Worm (Caenorhabditis elegans) whole organism, late embryonic: ENCODE data around the gene let-858.
A peak's percentile ranks its signal among the peaks of the same experiment; 100 is the strongest.

ENCODE experiments used
- C08G9.2 ChIP-seq: sonication (generic microtip); optimal IDR thresholded peaks from 2 replicates; lab custom pipeline; 2016; ENCODE audit warnings: mild to moderate bottlenecking, missing genetic modification characterization, moderate library complexity, missing compliant biosample characterization
- C38D4.7 ChIP-seq: fragments of 200-800 bp; sonication (Bioruptor generic); optimal IDR thresholded peaks from 2 replicates; lab custom pipeline; 2018; ENCODE audit warnings: mild to moderate bottlenecking, missing genetic modification characterization, moderate library complexity, missing compliant biosample characterization
- F13H6.1 ChIP-seq: sonication (generic microtip); optimal IDR thresholded peaks from 2 replicates; lab custom pipeline; 2016; ENCODE audit warnings: missing genetic modification characterization, missing compliant biosample characterization
- K02D7.2 ChIP-seq: sonication (generic microtip); optimal IDR thresholded peaks from 2 replicates; lab custom pipeline; 2017; ENCODE audit warnings: mild to moderate bottlenecking, missing genetic modification characterization, missing compliant biosample characterization
- K09A11.1 ChIP-seq: sonication (generic microtip); optimal IDR thresholded peaks from 2 replicates; lab custom pipeline; 2017; ENCODE audit warnings: antibody characterized with exemption, mild to moderate bottlenecking, missing genetic modification characterization, missing compliant biosample characterization; ENCODE audit not compliant: insufficient read depth
- T23F11.4 ChIP-seq: fragments of 200-800 bp; sonication (Bioruptor generic); optimal IDR thresholded peaks from 2 replicates; lab custom pipeline; 2018; ENCODE audit warnings: mild to moderate bottlenecking, missing genetic modification characterization, missing compliant biosample characterization
- ahr-1 ChIP-seq: sonication (generic microtip); optimal IDR thresholded peaks from 2 replicates; lab custom pipeline; 2016; ENCODE audit warnings: missing genetic modification characterization, missing compliant biosample characterization
- ama-1 ChIP-seq: fragments of 150-350 bp; optimal IDR thresholded peaks from 2 replicates; lab custom pipeline; 2014
- ceh-14 ChIP-seq: sonication (generic microtip); optimal IDR thresholded peaks from 2 replicates; lab custom pipeline; 2016; ENCODE audit warnings: missing genotype, missing genetic modification characterization, missing compliant biosample characterization
- ceh-18 ChIP-seq: sonication (generic microtip); optimal IDR thresholded peaks from 2 replicates; lab custom pipeline; 2016; ENCODE audit warnings: missing genetic modification characterization, missing compliant biosample characterization
- ceh-19 ChIP-seq: fragments of 200-800 bp; sonication (Bioruptor generic); optimal IDR thresholded peaks from 2 replicates; lab custom pipeline; 2018; ENCODE audit warnings: mild to moderate bottlenecking, missing genetic modification characterization, missing compliant biosample characterization
- ceh-22 ChIP-seq: sonication (generic microtip); optimal IDR thresholded peaks from 2 replicates; lab custom pipeline; 2017; ENCODE audit warnings: missing biosample characterization, missing genetic modification characterization
- ceh-31 ChIP-seq: sonication (generic microtip); optimal IDR thresholded peaks from 2 replicates; lab custom pipeline; 2016; ENCODE audit warnings: missing genetic modification characterization, missing compliant biosample characterization
- ceh-34 ChIP-seq: sonication (generic microtip); optimal IDR thresholded peaks from 2 replicates; lab custom pipeline; 2016; ENCODE audit warnings: mild to moderate bottlenecking, missing genetic modification characterization, missing compliant biosample characterization
- dmd-4 ChIP-seq: sonication (generic microtip); optimal IDR thresholded peaks from 2 replicates; lab custom pipeline; 2016; ENCODE audit warnings: borderline replicate concordance, missing genetic modification characterization, missing compliant biosample characterization
- elt-4 ChIP-seq: sonication (generic microtip); optimal IDR thresholded peaks from 2 replicates; lab custom pipeline; 2016; ENCODE audit warnings: missing genetic modification characterization, missing compliant biosample characterization
- eyg-1 ChIP-seq: sonication (generic microtip); optimal IDR thresholded peaks from 2 replicates; lab custom pipeline; 2016; ENCODE audit warnings: missing genotype, missing genetic modification characterization, missing compliant biosample characterization
- fax-1 ChIP-seq: sonication (generic microtip); optimal IDR thresholded peaks from 2 replicates; lab custom pipeline; 2016; ENCODE audit warnings: missing genotype, missing genetic modification characterization, missing compliant biosample characterization
- fkh-6 ChIP-seq: sonication (generic microtip); optimal IDR thresholded peaks from 2 replicates; lab custom pipeline; 2016; ENCODE audit warnings: missing genetic modification characterization, missing compliant biosample characterization
- hlh-13 ChIP-seq: fragments of 200-800 bp; sonication (Bioruptor generic); optimal IDR thresholded peaks from 2 replicates; lab custom pipeline; 2018; ENCODE audit warnings: mild to moderate bottlenecking, missing genetic modification characterization, missing compliant biosample characterization
- hlh-30 ChIP-seq: sonication (generic microtip); optimal IDR thresholded peaks from 2 replicates; lab custom pipeline; 2017; ENCODE audit warnings: antibody characterized with exemption, missing genetic modification characterization, missing compliant biosample characterization; ENCODE audit not compliant: insufficient read depth
- hlh-6 ChIP-seq: sonication (generic microtip); optimal IDR thresholded peaks from 2 replicates; lab custom pipeline; 2016; ENCODE audit warnings: missing genotype, missing genetic modification characterization, missing compliant biosample characterization
- mec-3 ChIP-seq: sonication (generic microtip); optimal IDR thresholded peaks from 2 replicates; lab custom pipeline; 2016; ENCODE audit warnings: borderline replicate concordance, missing genetic modification characterization, missing compliant biosample characterization
- nfya-1 ChIP-seq: sonication (generic microtip); optimal IDR thresholded peaks from 2 replicates; lab custom pipeline; 2017; ENCODE audit warnings: missing genetic modification characterization, mild to moderate bottlenecking, missing compliant biosample characterization, antibody characterized with exemption, moderate library complexity
- odd-2 ChIP-seq: sonication (generic microtip); optimal IDR thresholded peaks from 2 replicates; lab custom pipeline; 2017; ENCODE audit warnings: antibody characterized with exemption, mild to moderate bottlenecking, missing genetic modification characterization, missing compliant biosample characterization
- pag-3 ChIP-seq: sonication (generic microtip); optimal IDR thresholded peaks from 2 replicates; lab custom pipeline; 2016; ENCODE audit warnings: missing compliant biosample characterization, missing genetic modification characterization, borderline replicate concordance
- pax-1 ChIP-seq: fragments of 150-350 bp; optimal IDR thresholded peaks from 2 replicates; lab custom pipeline; 2014; ENCODE audit warnings: missing biosample characterization, missing genetic modification characterization
- pros-1 ChIP-seq: fragments of 150-350 bp; optimal IDR thresholded peaks from 2 replicates; lab custom pipeline; 2014; ENCODE audit warnings: missing biosample characterization, missing genetic modification reagents, missing genetic modification characterization
- ref-2 ChIP-seq: sonication (generic microtip); optimal IDR thresholded peaks from 2 replicates; lab custom pipeline; 2016; ENCODE audit warnings: missing genetic modification characterization, missing compliant biosample characterization
- rnt-1 ChIP-seq: sonication (generic microtip); optimal IDR thresholded peaks from 2 replicates; lab custom pipeline; 2016; ENCODE audit warnings: missing genetic modification characterization, missing compliant biosample characterization
- sdc-2 ChIP-seq: sonication (generic microtip); optimal IDR thresholded peaks from 2 replicates; lab custom pipeline; 2016; ENCODE audit warnings: missing genotype, missing genetic modification characterization, missing compliant biosample characterization
- sox-4 ChIP-seq: sonication (generic microtip); optimal IDR thresholded peaks from 2 replicates; lab custom pipeline; 2017; ENCODE audit warnings: mild to moderate bottlenecking, missing genetic modification characterization, inconsistent platforms, missing compliant biosample characterization
- syd-9 ChIP-seq: sonication (generic microtip); optimal IDR thresholded peaks from 2 replicates; lab custom pipeline; 2016; ENCODE audit warnings: mild to moderate bottlenecking, missing genetic modification characterization, moderate library complexity, missing compliant biosample characterization
- tbx-7 ChIP-seq: sonication (generic microtip); optimal IDR thresholded peaks from 2 replicates; lab custom pipeline; 2016; ENCODE audit warnings: missing genotype, missing genetic modification characterization, missing compliant biosample characterization
- unc-55 ChIP-seq: sonication (generic microtip); optimal IDR thresholded peaks from 2 replicates; lab custom pipeline; 2017; ENCODE audit warnings: missing biosample characterization, missing genetic modification reagents, missing genetic modification characterization
- zip-5 ChIP-seq: sonication (generic microtip); optimal IDR thresholded peaks from 2 replicates; lab custom pipeline; 2016; ENCODE audit warnings: missing genetic modification characterization, missing compliant biosample characterization
- ztf-16 ChIP-seq: sonication (generic microtip); optimal IDR thresholded peaks from 2 replicates; lab custom pipeline; 2017; ENCODE audit warnings: missing genetic modification characterization, missing compliant biosample characterization

Gene let-858

ce11 chrII:11012532-11013179 is 9.5 kb upstream of the let-858 start:
- TF ChIP-seq mec-3 (peak; percentile 6), K02D7.2 (tag; lab: Kevin White, UChicago) (no peak)
- TF ChIP-seq, all 69 proteins: peak for 1

- no peak for TF ChIP-seq tbx-7 (tag; lab: Kevin White, UChicago)
- TF ChIP-seq K09A11.1 (tag; lab: Kevin White, UChicago), result no peak
- no peak for TF ChIP-seq sox-4 (tag; lab: Kevin White, UChicago)
- no peak for TF ChIP-seq ztf-16
- TF ChIP-seq C08G9.2 (tag; lab: Kevin White, UChicago), result no peak
- TF ChIP-seq ceh-14 (tag; lab: Kevin White, UChicago), result no peak
- no peak for TF ChIP-seq T23F11.4 (GFP tag; lab: Kevin White, UChicago)
- TF ChIP-seq fkh-6, result no peak
- TF ChIP-seq ceh-18 (tag; lab: Kevin White, UChicago), result no peak
Observed at ce11 chrII:11013667-11014066, 8.5 kb upstream of the let-858 start, which contains the start of gene col-81. col-81 (minus strand) TSS chrII:11013767.

ce11 chrII:11015210-11015609 is 7.0 kb upstream of the let-858 start:
- TF ChIP-seq C38D4.7 (GFP tag; lab: Kevin White, UChicago) (no peak), eyg-1 (tag; lab: Kevin White, UChicago) (no peak), ama-1 (lab: Kevin White, UChicago) (no peak), pag-3 (tag; lab: Kevin White, UChicago) (no peak), ceh-31 (no peak), ref-2 (no peak), ceh-22 (tag; lab: Kevin White, UChicago) (no peak), K02D7.2 (tag; lab: Kevin White, UChicago) (no peak), tbx-7 (tag; lab: Kevin White, UChicago) (no peak), pros-1 (tag; lab: Kevin White, UChicago) (no peak), ceh-19 (GFP tag; lab: Kevin White, UChicago) (no peak), ztf-16 (no peak), fkh-6 (no peak), pax-1 (no peak), hlh-30 (tag; lab: Kevin White, UChicago) (no peak), hlh-13 (no peak), fax-1 (tag; lab: Kevin White, UChicago) (no peak), rnt-1 (tag; lab: Kevin White, UChicago) (no peak), sdc-2 (tag; lab: Kevin White, UChicago) (no peak)
- TF ChIP-seq, all 69 proteins: peak for 0

ce11 chrII:11015734-11016133 is 6.4 kb upstream of the let-858 start:
- peak; percentile 65 for TF ChIP-seq elt-4 (tag; lab: Kevin White, UChicago)
- TF ChIP-seq mec-3, result peak; percentile 17
- peak; percentile 15 for TF ChIP-seq syd-9 (tag; lab: Kevin White, UChicago)
- TF ChIP-seq K09A11.1 (tag; lab: Kevin White, UChicago), result no peak
- TF ChIP-seq hlh-6 (tag; lab: Kevin White, UChicago), result peak; percentile 43
- TF ChIP-seq C08G9.2 (tag; lab: Kevin White, UChicago), result peak; percentile 10
- peak; percentile 26 for TF ChIP-seq sdc-2 (tag; lab: Kevin White, UChicago)
- TF ChIP-seq zip-5, result no peak

ce11 chrII:11016435-11016834 is 5.7 kb upstream of the let-858 start:
- TF ChIP-seq ceh-34 (tag; lab: Kevin White, UChicago) (no peak), ahr-1 (no peak), nfya-1 (tag; lab: Kevin White, UChicago) (no peak), unc-55 (GFP tag; lab: Kevin White, UChicago) (no peak), hlh-30 (tag; lab: Kevin White, UChicago) (no peak), F13H6.1 (tag; lab: Kevin White, UChicago) (no peak), dmd-4 (tag; lab: Kevin White, UChicago) (no peak), odd-2 (no peak), tbx-7 (tag; lab: Kevin White, UChicago) (no peak)
